Worm (Caenorhabditis elegans): Measurements from ENCODE around the gene C16C8.8.

The C16C8.8 gene

DNA sequence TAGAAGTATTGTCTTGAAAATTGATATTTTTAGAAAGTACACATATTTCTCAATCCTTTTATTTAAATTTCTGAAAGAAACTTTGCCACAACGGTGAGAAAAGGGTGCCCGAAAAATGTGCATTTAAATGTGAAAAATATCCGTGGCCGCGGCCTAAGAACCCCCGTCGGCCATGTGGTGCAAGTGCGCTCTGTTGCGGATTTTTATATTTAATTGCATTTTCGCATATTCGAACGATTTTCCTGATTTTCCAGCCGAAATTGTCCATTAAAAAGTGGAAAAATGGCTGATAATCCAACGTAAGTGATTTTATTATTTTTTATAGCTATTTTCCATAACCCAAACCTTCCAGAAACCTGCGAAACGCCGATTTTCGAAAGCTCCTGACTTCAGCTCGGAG, 20.7 kb upstream of the C16C8.8 start, which contains the start of gene smu-2:
smu-2 (plus strand) TSS at position 178 of the 400 bp plus-strand sequence.
- TF ChIP-seq nhr-232 (tag; optimal IDR thresholded peaks at IDR 0.05) (no peak), rnt-1 (tag; optimal IDR thresholded peaks at IDR 0.05) (peak; percentile 35), fkh-10 (GFP tag; optimal IDR thresholded peaks at IDR 0.05) (no peak), ref-2 (tag; optimal IDR thresholded peaks at IDR 0.05) (peak; percentile 59), sox-4 (tag; optimal IDR thresholded peaks at IDR 0.05) (no peak), gmeb-2 (tag; optimal IDR thresholded peaks at IDR 0.05) (no peak), dve-1 (tag; optimal IDR thresholded peaks at IDR 0.05) (no peak), pax-1 (tag; optimal IDR thresholded peaks at IDR 0.05) (no peak), unc-3 (GFP tag; conservative IDR thresholded peaks at IDR 0.05) (0 out of 2 replicates have a peak, but pooled peaks have one; percentile 9), unc-3 (tag; optimal IDR thresholded peaks at IDR 0.05) (no peak), C38D4.7 (GFP tag; optimal IDR thresholded peaks at IDR 0.05) (no peak), ceh-18 (tag; optimal IDR thresholded peaks at IDR 0.05) (peak; percentile 48), hlh-8 (tag; optimal IDR thresholded peaks at IDR 0.05) (peak; percentile 42), sox-2 (GFP tag; IDR thresholded peaks at IDR 0.05) (no peak), pat-9 (tag; optimal IDR thresholded peaks at IDR 0.05) (no peak), ceh-31 (tag; optimal IDR thresholded peaks at IDR 0.05) (peak; percentile 96), tbx-7 (tag; optimal IDR thresholded peaks at IDR 0.05) (peak; percentile 84), ceh-24 (tag; optimal IDR thresholded peaks at IDR 0.05) (no peak), dmd-4 (tag; optimal IDR thresholded peaks at IDR 0.05; ENCODE audit: borderline replicate concordance) (no peak), hlh-15 (tag; optimal IDR thresholded peaks at IDR 0.05) (peak; percentile 34), che-1 (tag; optimal IDR thresholded peaks at IDR 0.05) (no peak), ztf-16 (tag; optimal IDR thresholded peaks at IDR 0.05) (no peak), unc-55 (GFP tag; optimal IDR thresholded peaks at IDR 0.05) (no peak), fkh-6 (tag; optimal IDR thresholded peaks at IDR 0.05) (peak; percentile 12), ceh-45 (GFP tag; IDR thresholded peaks at IDR 0.05) (peak; percentile 50; the same call in 1 of the 2 replicates), K02D7.2 (tag; optimal IDR thresholded peaks at IDR 0.05) (no peak), ceh-22 (tag; optimal IDR thresholded peaks at IDR 0.05) (no peak), pha-2 (tag; optimal IDR thresholded peaks at IDR 0.05) (no peak), ttx-3 (tag; optimal IDR thresholded peaks at IDR 0.05) (peak; percentile 41), ahr-1 (tag; optimal IDR thresholded peaks at IDR 0.05) (peak; percentile 40), unc-86 (tag; optimal IDR thresholded peaks at IDR 0.05) (peak; percentile 47), hlh-6 (tag; optimal IDR thresholded peaks at IDR 0.05) (no peak), lim-6 (tag; optimal IDR thresholded peaks at IDR 0.05) (peak; percentile 92), elt-2 (tag; optimal IDR thresholded peaks at IDR 0.05) (peak; percentile 72), tbx-2 (tag; optimal IDR thresholded peaks at IDR 0.05) (peak; percentile 81), nfya-1 (tag; optimal IDR thresholded peaks at IDR 0.05) (peak; percentile 33), hlh-30 (tag; optimal IDR thresholded peaks at IDR 0.05; ENCODE audit: insufficient read depth) (no peak), ceh-6 (GFP tag; optimal IDR thresholded peaks at IDR 0.05) (no peak), ceh-34 (tag; optimal IDR thresholded peaks at IDR 0.05) (peak; percentile 46), Y22D7AL.16 (tag; optimal IDR thresholded peaks at IDR 0.05) (no peak), nhr-11 (tag; optimal IDR thresholded peaks at IDR 0.05) (no peak), ets-4 (tag; optimal IDR thresholded peaks at IDR 0.05) (peak; percentile 86), syd-9 (tag; optimal IDR thresholded peaks at IDR 0.05) (no peak), ceh-48 (tag; optimal IDR thresholded peaks at IDR 0.05) (peak; percentile 7), C08G9.2 (tag; optimal IDR thresholded peaks at IDR 0.05) (peak; percentile 91), pros-1 (tag; optimal IDR thresholded peaks at IDR 0.05) (no peak), odd-2 (tag; optimal IDR thresholded peaks at IDR 0.05) (no peak), hlh-13 (GFP tag; optimal IDR thresholded peaks at IDR 0.05) (no peak), eyg-1 (tag; optimal IDR thresholded peaks at IDR 0.05) (no peak), fax-1 (tag; optimal IDR thresholded peaks at IDR 0.05) (peak; percentile 31), T23F11.4 (GFP tag; optimal IDR thresholded peaks at IDR 0.05) (no peak), K09A11.1 (tag; optimal IDR thresholded peaks at IDR 0.05; ENCODE audit: insufficient read depth) (no peak), zip-5 (tag; optimal IDR thresholded peaks at IDR 0.05) (peak; percentile 76), F13H6.1 (tag; optimal IDR thresholded peaks at IDR 0.05) (no peak)

All from whole organism, late embryonic.